Worm (Caenorhabditis elegans): ENCODE measurements around the gene tyra-3.

The tyra-3 gene

DNA sequence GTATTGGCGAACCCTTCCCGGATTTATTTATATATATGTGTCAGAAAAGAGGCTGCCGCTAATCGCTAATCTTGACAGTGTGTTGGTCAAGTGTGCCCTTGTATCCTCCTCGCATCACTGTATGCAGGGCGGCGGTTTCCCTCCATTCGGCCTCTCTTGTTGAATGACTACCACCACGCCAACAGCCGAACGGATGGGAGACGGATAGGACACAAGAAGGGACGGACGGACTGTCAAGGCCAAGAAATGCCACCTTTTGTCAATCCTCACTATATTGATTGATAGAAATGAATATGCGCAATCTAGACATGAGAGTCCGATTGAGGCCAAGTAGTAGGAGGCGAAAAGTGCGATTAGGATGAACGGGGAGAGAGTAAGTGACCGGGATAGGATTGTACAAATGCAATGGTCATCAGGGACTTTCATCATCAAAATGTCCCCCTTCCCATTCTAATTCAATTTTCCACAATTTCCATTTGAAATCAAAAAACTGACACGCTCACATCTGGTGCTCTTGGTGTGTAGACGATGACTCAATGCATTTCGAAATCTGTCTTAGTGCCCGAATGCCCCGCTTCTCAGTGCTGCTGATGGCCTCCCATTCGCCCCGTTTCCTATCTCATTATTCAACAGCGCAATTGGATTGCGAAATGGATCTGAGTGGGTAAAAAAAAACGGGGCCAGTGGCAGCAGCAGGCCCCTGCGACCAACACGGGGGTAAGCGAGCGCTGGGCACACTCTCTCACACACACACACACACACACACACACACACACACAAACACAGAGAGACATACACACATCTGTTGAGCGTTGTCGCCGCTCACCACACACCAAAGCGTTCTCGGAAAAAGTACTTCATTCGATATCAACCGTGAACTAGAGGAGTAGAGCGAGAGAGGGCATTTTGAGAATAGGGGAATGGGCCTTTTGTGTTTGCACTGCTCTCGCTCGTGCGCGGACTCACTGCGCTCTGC, 14.1 kb downstream of the tyra-3 start (continued):
- TF ChIP-seq fkh-10 (GFP tag; optimal IDR thresholded peaks at IDR 0.05) (no peak), efl-3 (GFP tag; optimal IDR thresholded peaks at IDR 0.05) (no peak), ztf-4 (tag; optimal IDR thresholded peaks at IDR 0.05) (peak; percentile 53), alr-1 (tag; optimal IDR thresholded peaks at IDR 0.05; ENCODE audit: borderline replicate concordance) (no peak), aha-1 (tag; optimal IDR thresholded peaks at IDR 0.05) (no peak), ets-5 (GFP tag; IDR thresholded peaks at IDR 0.05) (no peak), snpc-4 (tag; optimal IDR thresholded peaks at IDR 0.05) (no peak), hlh-4 (tag; optimal IDR thresholded peaks at IDR 0.05) (no peak), nhr-90 (tag; optimal IDR thresholded peaks at IDR 0.05; ENCODE audit: poor library complexity) (no peak), C16A3.4 (tag; optimal IDR thresholded peaks at IDR 0.05) (peak; percentile 44), zag-1 (tag; optimal IDR thresholded peaks at IDR 0.05) (no peak), sup-37 (GFP tag; optimal IDR thresholded peaks at IDR 0.05) (peak; percentile 31), ceh-8 (GFP tag; optimal IDR thresholded peaks at IDR 0.05) (peak; percentile 49), dsc-1 (tag; optimal IDR thresholded peaks at IDR 0.05) (peak; percentile 54), tbx-2 (tag; optimal IDR thresholded peaks at IDR 0.05) (peak; percentile 60), nhr-77 (tag; optimal IDR thresholded peaks at IDR 0.05) (peak; percentile 56), C04F5.9 (tag; optimal IDR thresholded peaks at IDR 0.05) (no peak), mef-2 (tag; optimal IDR thresholded peaks at IDR 0.05) (no peak), pqm-1 (tag; optimal IDR thresholded peaks at IDR 0.05) (no peak), lin-39 (tag; optimal IDR thresholded peaks at IDR 0.05) (no peak), lin-15B (tag; optimal IDR thresholded peaks at IDR 0.05) (no peak), efl-1 (optimal IDR thresholded peaks at IDR 0.05) (peak in 1 of 2 experiments; percentile 24), efl-1 (GFP tag; optimal IDR thresholded peaks at IDR 0.05 in 1 of 2) (peak in 1 of 2 experiments; percentile 67), ceh-63 (GFP tag; optimal IDR thresholded peaks at IDR 0.05) (peak; percentile 52), mab-9 (GFP tag; IDR thresholded peaks at IDR 0.05) (no peak), tlp-1 (tag; optimal IDR thresholded peaks at IDR 0.05) (no peak), nhr-20 (tag; optimal IDR thresholded peaks at IDR 0.05) (peak; percentile 48), nhr-28 (tag; optimal IDR thresholded peaks at IDR 0.05) (no peak), elt-3 (tag; optimal IDR thresholded peaks at IDR 0.05) (no peak), ceh-82 (tag; optimal IDR thresholded peaks at IDR 0.05) (peak; percentile 12 to 64 (median 51)), ztf-11 (tag; optimal IDR thresholded peaks at IDR 0.05) (peak in 1 of 2 experiments; percentile 54), ama-1 (optimal IDR thresholded peaks at IDR 0.05) (no peak), dpl-1 (GFP tag; optimal IDR thresholded peaks at IDR 0.05) (no peak), lin-13 (GFP tag; optimal IDR thresholded peaks at IDR 0.05) (no peak)

DNA sequence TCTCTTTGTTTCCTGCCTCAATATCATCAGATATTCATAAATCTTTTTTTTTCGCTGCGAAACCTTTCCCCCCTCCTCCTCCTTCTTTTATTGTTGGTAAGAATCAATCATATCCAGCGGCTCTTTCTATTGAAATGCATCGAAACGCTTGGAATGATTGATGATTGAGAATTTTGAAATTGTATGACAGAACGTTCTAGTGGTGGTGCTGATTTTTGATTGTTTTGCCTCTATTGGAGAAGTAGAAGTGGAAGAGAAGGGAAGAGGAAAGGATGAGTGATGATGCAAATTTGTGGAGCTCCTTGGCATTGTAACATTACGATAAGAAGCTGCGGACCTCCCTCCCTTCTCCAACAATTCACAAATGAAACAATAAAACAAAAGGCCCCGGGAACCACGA, 17.7 kb downstream of the tyra-3 start:
- TF ChIP-seq egl-27 (tag; optimal IDR thresholded peaks at IDR 0.05): no peak
- no peak for TF ChIP-seq nhr-20 (tag; optimal IDR thresholded peaks at IDR 0.05)
- TF ChIP-seq mdl-1 (tag; optimal IDR thresholded peaks at IDR 0.05): no peak
- no peak for TF ChIP-seq aly-2 (tag; optimal IDR thresholded peaks at IDR 0.05)
- no peak for TF ChIP-seq blmp-1 (tag; optimal IDR thresholded peaks at IDR 0.05)
- no peak for TF ChIP-seq isw-1 (GFP tag; IDR thresholded peaks at IDR 0.05)
- no peak for TF ChIP-seq mep-1 (tag; optimal IDR thresholded peaks at IDR 0.05)
- TF ChIP-seq lin-15B (tag; optimal IDR thresholded peaks at IDR 0.05): no peak

DNA sequence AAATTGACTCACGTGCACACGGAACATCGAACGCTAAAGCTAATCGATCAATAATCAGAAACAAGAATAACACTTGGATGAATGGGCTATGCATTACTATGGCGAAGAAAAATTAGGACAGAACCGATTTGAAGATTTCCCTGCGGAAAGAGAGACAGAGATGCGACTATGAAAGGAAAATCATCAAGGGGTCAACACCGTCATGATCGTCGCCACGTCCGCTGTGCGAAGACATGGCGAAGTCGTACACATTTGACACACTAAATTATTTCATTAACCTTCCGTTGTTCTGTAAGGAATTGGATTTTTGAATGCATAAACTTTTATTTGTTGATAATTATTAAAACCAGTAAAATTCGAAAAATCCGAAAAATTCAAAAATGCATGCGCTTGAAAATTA, 21.4 kb downstream of the tyra-3 start, which contains the start of gene M03F4.6:
M03F4.6 (minus strand) TSS at position 101 of the 400 bp plus-strand sequence.
- no peak for TF ChIP-seq snu-23 (GFP tag; optimal IDR thresholded peaks at IDR 0.05)
- no peak for TF ChIP-seq vab-15 (tag; optimal IDR thresholded peaks at IDR 0.05)
- TF ChIP-seq nhr-71 (tag; optimal IDR thresholded peaks at IDR 0.05): peak; percentile 38
- no peak for TF ChIP-seq lin-35 (GFP tag; optimal IDR thresholded peaks at IDR 0.05)
- no peak for TF ChIP-seq efl-3 (GFP tag; optimal IDR thresholded peaks at IDR 0.05)
- no peak for TF ChIP-seq hlh-17 (GFP tag; optimal IDR thresholded peaks at IDR 0.05; ENCODE audit: borderline replicate concordance)
- peak; percentile 13 for TF ChIP-seq rnt-1 (tag; optimal IDR thresholded peaks at IDR 0.05)
- no peak for TF ChIP-seq ceh-90 (tag; optimal IDR thresholded peaks at IDR 0.05)
- no peak for TF ChIP-seq jun-1 (tag; optimal IDR thresholded peaks at IDR 0.05)
- TF ChIP-seq hpl-2 (GFP tag; optimal IDR thresholded peaks at IDR 0.05): no peak
- TF ChIP-seq aha-1 (tag; optimal IDR thresholded peaks at IDR 0.05): no peak
- TF ChIP-seq ama-1 (optimal IDR thresholded peaks at IDR 0.05): peak; percentile 74
- no peak for TF ChIP-seq ceh-82 (tag; optimal IDR thresholded peaks at IDR 0.05)
- TF ChIP-seq ztf-4 (tag; optimal IDR thresholded peaks at IDR 0.05): peak; percentile 90
- no peak for TF ChIP-seq fkh-8 (tag; optimal IDR thresholded peaks at IDR 0.05)
- peak; percentile 95 for TF ChIP-seq blmp-1 (tag; optimal IDR thresholded peaks at IDR 0.05)
- no peak for TF ChIP-seq nhr-20 (tag; optimal IDR thresholded peaks at IDR 0.05)
